Worm (Caenorhabditis elegans) whole organism, midembryonic: ENCODE data around the gene F10E7.2.

Source experiments
- T22C8.4 ChIP-seq: fragments of 200-800 bp; sonication (Bioruptor generic); IDR thresholded peaks from 2 replicates; pipeline ENCODE4 v1.3.6; 2022; ENCODE audit warnings: missing genetic modification characterization, missing compliant biosample characterization
- flt-1 ChIP-seq: fragments of 200-800 bp; sonication (Bioruptor generic); IDR thresholded peaks from 2 replicates; pipeline ENCODE4 v1.3.6; 2022; ENCODE audit warnings: missing genetic modification characterization, missing compliant biosample characterization
- klf-2 ChIP-seq: fragments of 200-800 bp; sonication (Bioruptor generic); conservative IDR thresholded peaks from 2 replicates; pipeline ENCODE4 v1.3.6; 2022; ENCODE audit warnings: missing genetic modification reagents, missing genetic modification characterization, missing compliant biosample characterization
- med-1 ChIP-seq: sonication (generic microtip); optimal IDR thresholded peaks from 2 replicates; lab custom pipeline; 2017; ENCODE audit warnings: missing genetic modification characterization, mild to moderate bottlenecking, missing compliant biosample characterization, antibody characterized with exemption, missing genetic modification reagents; ENCODE audit not compliant: insufficient read depth
- ref-1 ChIP-seq: fragments of 200-800 bp; sonication (Bioruptor generic); conservative IDR thresholded peaks from 2 replicates; pipeline ENCODE4 v1.3.6; 2022; ENCODE audit warnings: missing genetic modification reagents, missing genetic modification characterization, missing compliant biosample characterization
- ztf-23 ChIP-seq: fragments of 200-800 bp; sonication (Bioruptor generic); IDR thresholded peaks from 2 replicates; pipeline ENCODE4 v1.3.6; 2022; ENCODE audit warnings: missing genetic modification reagents, missing genetic modification characterization, missing compliant biosample characterization
- ztf-29 ChIP-seq: fragments of 200-800 bp; sonication (Bioruptor generic); IDR thresholded peaks from 2 replicates; pipeline ENCODE4 v1.3.6; 2022; ENCODE audit warnings: missing genetic modification reagents, missing genetic modification characterization, missing compliant biosample characterization

DNA sequence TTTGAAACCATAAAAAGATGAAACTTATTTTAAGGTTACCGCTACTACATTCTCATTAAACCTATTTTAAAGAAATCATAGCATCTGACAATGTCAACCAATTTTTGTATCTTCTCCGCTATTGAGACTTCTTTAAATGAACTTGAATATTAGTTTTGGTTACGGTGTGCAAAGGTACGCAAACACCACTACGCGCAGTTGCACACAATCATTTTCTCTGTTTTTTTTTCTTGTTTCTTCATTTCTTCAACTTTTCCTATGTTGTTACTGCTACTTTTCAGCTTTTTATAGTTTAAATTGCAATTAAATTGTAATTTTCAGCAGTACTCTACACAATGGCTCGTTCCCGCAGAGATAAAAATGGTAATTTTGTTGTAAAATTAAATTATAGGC is 10.4 kb upstream of the F10E7.2 start, which contains the start of gene F10E7.5:
- TF ChIP-seq ref-1 (no peak), flt-1 (GFP tag; lab: Robert Waterston, UW) (no peak), T22C8.4 (GFP tag; lab: Robert Waterston, UW) (no peak), ztf-23 (GFP tag; lab: Robert Waterston, UW) (no peak), klf-2 (GFP tag; lab: Robert Waterston, UW) (no peak), med-1 (GFP tag; lab: Kevin White, UChicago) (no peak), ztf-29 (GFP tag; lab: Robert Waterston, UW) (no peak)
